Fruit fly (Drosophila melanogaster): ENCODE results near the gene hh.

Gene hh

DNA sequence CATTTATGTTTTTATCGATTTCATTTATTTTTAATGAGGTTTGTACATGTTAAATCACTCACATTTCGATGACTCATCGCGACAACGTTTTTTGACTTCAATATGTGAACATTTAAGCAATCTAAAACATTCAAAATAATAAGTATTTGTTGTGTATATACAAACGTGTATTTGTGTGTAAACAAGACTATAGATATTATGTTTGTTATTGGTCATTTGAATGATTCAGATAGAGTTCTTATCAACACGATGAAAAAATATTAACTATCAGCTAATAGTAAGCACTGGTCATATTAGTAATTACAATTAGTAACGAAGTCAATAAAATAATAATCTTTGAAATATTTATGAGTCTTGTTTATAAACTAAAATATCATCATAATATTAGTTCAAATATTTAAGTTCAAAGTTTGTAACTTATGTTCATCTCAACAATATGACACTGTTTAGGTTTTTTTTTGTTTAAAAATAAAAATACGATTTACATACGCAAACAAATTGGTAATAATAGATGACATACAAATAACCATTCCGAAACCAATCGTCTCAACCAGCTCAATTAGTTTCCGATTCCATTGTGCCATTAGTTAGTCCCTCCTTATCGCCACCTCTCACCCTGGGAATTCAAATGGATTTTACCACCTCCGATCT lies 39.4 kb upstream of the hh start (continued):
- TF ChIP-seq CG10366 (GFP tag; IDR thresholded peaks at IDR 0.05) (no peak), CG7271 (tag; optimal IDR thresholded peaks at IDR 0.05) (no peak), Gug (GFP tag; IDR thresholded peaks at IDR 0.05) (no peak), yki (optimal IDR thresholded peaks at IDR 0.05) (no peak), HHEX (GFP tag; optimal IDR thresholded peaks at IDR 0.05) (peak; percentile 18), hth (optimal IDR thresholded peaks at IDR 0.05) (no peak), da (GFP tag; optimal IDR thresholded peaks at IDR 0.05) (no peak), Sox102F (GFP tag; optimal IDR thresholded peaks at IDR 0.05) (no peak), CG11723 (GFP tag; optimal IDR thresholded peaks at IDR 0.05) (no peak), dmrt11E (tag; optimal IDR thresholded peaks at IDR 0.05) (no peak), E2f1 (GFP tag; IDR thresholded peaks at IDR 0.05) (no peak), CG31388 (GFP tag; optimal IDR thresholded peaks at IDR 0.05) (no peak), CG10431 (GFP tag; optimal IDR thresholded peaks at IDR 0.05) (no peak), gfzf (GFP tag; optimal IDR thresholded peaks at IDR 0.05) (no peak), CG31365 (tag; optimal IDR thresholded peaks at IDR 0.05) (peak; percentile 12), Dll (GFP tag; IDR thresholded peaks at IDR 0.05; ENCODE audit: partially characterized antibody) (no peak), MBD-R2 (GFP tag; IDR thresholded peaks at IDR 0.05) (no peak), schlank (tag; optimal IDR thresholded peaks at IDR 0.05) (no peak), CG14710 (tag; optimal IDR thresholded peaks at IDR 0.05) (peak; percentile 45), Xbp1 (GFP tag; optimal IDR thresholded peaks at IDR 0.05) (no peak), CHES-1-like (GFP tag; optimal IDR thresholded peaks at IDR 0.05) (no peak), CG32532 (GFP tag; IDR thresholded peaks at IDR 0.05) (no peak), CG30020 (tag; optimal IDR thresholded peaks at IDR 0.05) (no peak), CG6765 (GFP tag; optimal IDR thresholded peaks at IDR 0.05) (peak; percentile 7), CG1792 (GFP tag; optimal IDR thresholded peaks at IDR 0.05) (peak; percentile 60), dmrt99B (tag; optimal IDR thresholded peaks at IDR 0.05) (peak; percentile 17), CG6175 (GFP tag; IDR thresholded peaks at IDR 0.05) (no peak), gcm2 (GFP tag; optimal IDR thresholded peaks at IDR 0.05) (no peak), pum (GFP tag; optimal IDR thresholded peaks at IDR 0.05) (no peak), unpg (GFP tag; optimal IDR thresholded peaks at IDR 0.05) (no peak), CG10979 (tag; optimal IDR thresholded peaks at IDR 0.05) (peak; percentile 32), Med (GFP tag) (peak; percentile 44), CG7963 (GFP tag; IDR thresholded peaks at IDR 0.05; ENCODE audit: partially characterized antibody) (no peak), NfI (GFP tag; optimal IDR thresholded peaks at IDR 0.05) (no peak), nerfin-1 (tag; optimal IDR thresholded peaks at IDR 0.05) (no peak), CG11560 (tag; IDR thresholded peaks at IDR 0.05) (no peak), Abd-B (GFP tag; optimal IDR thresholded peaks at IDR 0.05) (no peak), CG2678 (tag; optimal IDR thresholded peaks at IDR 0.05) (peak; percentile 77), CG12236 (GFP tag; optimal IDR thresholded peaks at IDR 0.05) (no peak), az2 (GFP tag; optimal IDR thresholded peaks at IDR 0.05) (no peak), sens (GFP tag) (peak; percentile 77), otp (GFP tag; IDR thresholded peaks at IDR 0.05) (no peak), Deaf1 (tag; optimal IDR thresholded peaks at IDR 0.05) (no peak), MTF-1 (GFP tag; optimal IDR thresholded peaks at IDR 0.05; ENCODE audit: borderline replicate concordance) (peak; percentile 40), Lhr (GFP tag; optimal IDR thresholded peaks at IDR 0.05) (no peak), shn (GFP tag; optimal IDR thresholded peaks at IDR 0.05) (no peak), dan (GFP tag; IDR thresholded peaks at IDR 0.05) (no peak), gcm (GFP tag; optimal IDR thresholded peaks at IDR 0.05) (no peak), CG12104 (GFP tag; optimal IDR thresholded peaks at IDR 0.05) (no peak), D (optimal IDR thresholded peaks at IDR 0.05) (no peak), D (GFP tag; optimal IDR thresholded peaks at IDR 0.05) (peak; percentile 24)

Measured in whole organism, embryonic.